Worm (Caenorhabditis elegans): ENCODE results near the gene arp-11.

Gene arp-11

DNA sequence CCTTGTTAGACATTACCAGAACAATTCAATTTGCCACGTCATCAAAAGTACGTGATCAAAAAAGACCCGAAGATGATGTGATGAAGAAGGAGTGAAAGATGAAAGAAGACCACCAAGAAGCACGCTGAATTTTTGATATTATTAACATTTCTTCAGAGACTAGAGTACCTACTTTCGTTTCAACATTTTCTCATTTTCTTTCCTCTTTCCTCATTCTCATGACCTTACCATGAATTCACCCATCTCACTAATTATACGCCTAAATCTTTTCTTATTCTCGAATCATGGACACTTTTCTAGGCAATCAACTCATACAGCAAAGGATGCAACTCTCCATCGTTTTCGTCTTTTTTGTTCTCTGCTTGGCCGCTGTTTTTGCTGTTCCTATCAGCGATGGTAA, 33.5 kb downstream of the arp-11 start, which contains the start of gene flp-10:
Gene flp-10, plus strand, starts transcription at position 301 of the 400 bp plus-strand sequence.
- no peak for TF ChIP-seq unc-62 (GFP tag; optimal IDR thresholded peaks at IDR 0.05)

DNA sequence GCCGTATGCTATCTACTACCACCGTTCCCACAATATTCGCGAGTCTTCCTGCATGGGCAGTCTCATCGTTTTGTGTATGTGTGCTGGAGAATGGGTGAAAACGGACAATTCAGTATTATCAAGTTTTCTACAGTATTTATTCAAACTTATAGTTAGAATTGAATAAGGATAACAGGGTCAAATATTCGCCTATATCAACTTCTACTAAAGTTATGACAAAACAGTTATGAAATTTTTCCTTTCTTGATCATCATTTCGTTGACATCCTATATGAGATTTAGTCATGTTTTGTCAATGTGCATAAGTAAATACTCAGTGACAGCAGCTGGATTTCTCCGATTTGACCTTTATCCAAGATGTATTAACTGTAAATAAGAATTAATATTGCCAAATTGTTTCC, 50.8 kb downstream of the arp-11 start:
- no peak for TF ChIP-seq unc-62 (GFP tag; optimal IDR thresholded peaks at IDR 0.05)

DNA sequence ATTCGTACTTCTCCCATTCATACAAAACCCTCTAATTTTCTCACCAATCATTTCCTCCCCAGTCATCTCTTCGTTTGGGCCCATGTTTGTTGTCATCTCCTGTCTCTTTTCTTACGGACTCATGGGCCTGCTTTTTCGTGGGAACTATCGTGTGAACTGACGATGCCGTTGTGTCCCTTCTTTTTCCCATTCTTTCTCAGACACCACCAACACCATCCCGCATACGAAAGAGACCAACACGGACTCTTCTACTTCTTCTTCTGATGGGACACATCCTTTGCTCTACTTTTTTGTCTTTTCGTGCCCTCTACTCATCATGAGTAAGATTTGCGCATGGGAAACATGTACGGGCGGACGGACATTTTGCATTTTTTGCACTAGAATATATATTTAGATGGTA, 51.7 kb downstream of the arp-11 start:
- TF ChIP-seq unc-62 (GFP tag; optimal IDR thresholded peaks at IDR 0.05), result no peak

Measured in whole organism, dauer.